Fruit fly (Drosophila melanogaster) whole organism, larva: ENCODE data around the gene CG5342.

Source experiments
- noc ChIP-seq: fragments of 200-800 bp; sonication (Bioruptor generic); optimal IDR thresholded peaks from 3 replicates; lab custom pipeline; 2019; ENCODE audit warnings: missing biosample characterization, mild to moderate bottlenecking, missing genetic modification characterization, moderate library complexity

Gene CG5342

DNA sequence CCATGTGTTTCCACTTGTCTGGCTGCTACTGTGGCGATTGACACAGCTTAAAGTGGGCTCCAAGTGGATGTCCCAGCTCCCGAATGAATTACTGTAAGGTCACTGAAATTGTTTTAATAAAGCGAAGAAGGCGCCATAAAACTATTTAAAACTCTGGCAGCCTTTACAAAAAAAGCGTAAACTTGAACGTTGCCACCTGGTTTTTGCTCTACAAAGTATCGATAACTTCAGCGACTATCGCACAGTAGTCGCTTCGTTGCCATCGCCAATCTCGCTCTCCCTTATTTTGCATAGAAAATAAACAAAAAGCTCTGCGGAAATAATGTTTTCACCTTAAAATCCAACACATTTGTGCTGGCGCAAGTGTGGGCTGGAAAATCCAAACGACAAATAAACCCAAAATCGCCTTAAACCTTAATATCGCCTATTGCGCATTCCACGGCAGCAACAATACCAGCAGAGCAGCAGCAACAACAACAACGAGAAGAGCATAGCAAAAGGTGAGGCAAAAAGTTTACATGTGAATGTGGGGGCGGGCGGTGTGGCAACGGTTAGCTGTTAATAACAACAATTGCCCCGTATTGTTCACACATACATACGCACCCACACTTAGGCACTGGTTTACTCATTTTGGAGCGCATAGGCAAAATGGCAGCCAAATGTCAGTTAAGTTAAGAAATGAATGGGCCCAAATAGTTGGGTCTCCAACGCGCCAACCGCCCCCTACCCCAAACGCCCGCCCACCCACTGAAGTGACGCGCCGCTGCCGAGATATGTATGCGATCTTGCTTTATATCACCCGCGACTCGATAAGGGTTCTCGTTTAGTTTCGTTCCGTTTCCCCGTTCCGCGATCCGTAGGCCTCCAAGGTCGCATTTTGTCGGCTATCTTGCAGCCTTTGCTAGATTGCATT lies 3.0 kb downstream of the CG5342 start, which contains the start of gene wkd:
TSS of gene wkd (plus strand) at position 237 of the 913 bp plus-strand sequence.
- TF ChIP-seq noc (tag; lab: Kevin White, UChicago): no peak

DNA sequence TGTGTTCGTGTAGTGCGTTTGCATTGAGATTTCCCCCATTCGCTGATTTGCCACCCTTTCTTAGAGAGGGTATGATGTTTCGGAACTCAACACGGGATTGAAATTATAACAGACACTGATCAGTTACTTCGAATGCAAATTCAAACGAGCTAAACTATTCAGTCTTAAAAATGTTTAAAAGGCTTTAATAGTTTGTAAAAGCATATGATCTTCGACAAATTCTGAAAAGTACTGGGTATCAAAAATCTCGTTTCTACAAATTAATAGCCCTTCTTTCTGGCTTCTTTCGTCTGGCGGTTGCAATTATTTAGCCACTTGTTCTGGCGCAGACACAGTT lies 3.6 kb downstream of the CG5342 start:
- peak; percentile 30 for TF ChIP-seq noc (tag; lab: Kevin White, UChicago)

DNA sequence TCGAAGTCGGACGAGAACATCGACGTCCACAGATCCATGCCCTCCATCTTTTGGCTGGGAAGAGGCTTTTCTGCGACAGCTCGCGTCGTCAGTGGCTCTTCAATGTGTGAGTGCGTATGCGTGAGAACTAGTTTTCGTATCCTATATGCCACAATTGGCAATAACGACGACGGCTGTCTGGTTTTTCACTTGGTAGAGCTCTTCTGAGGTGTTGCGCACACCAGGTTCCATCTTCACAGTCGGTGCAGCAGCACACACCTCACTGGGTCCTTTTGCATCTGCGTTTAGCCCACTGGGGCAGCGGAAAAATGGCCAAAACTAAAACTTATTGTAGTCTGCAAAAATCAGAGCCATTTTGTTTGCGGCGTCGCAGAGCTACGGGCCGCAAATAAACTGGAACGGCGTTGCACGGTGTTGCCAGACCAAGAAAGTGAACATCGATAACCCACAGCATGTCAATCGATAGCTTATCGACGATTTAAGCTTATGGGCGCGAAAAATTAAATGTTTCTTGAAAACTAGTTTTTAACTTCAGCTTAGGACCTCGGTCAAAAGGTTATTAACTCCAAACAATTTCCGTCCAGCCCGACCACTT lies 11.2 kb downstream of the CG5342 start, which contains the start of gene CG6791:
TSS of gene CG6791 (minus strand) at position 383 of the 595 bp plus-strand sequence.
- no peak for TF ChIP-seq noc (tag; lab: Kevin White, UChicago)

DNA sequence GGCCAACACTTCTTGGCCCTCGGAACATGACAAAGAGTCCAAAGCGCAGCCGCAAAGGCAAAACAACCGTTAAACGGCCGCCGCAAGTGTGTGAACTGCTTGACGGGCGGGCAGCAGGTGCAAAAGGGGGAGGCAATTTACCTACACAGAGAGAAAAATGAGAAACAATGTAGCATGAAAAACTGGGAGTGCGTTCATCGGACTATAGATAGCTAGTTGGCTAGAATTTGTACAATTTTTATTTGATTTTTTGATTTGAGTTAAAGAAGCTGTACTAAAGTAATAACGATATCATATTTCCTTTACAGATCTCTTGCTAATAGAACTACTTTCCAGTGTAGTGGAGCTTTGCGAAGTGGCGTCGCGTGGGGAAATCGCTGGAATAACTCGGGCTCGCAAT lies 16.9 kb downstream of the CG5342 start:
- TF ChIP-seq noc (tag; lab: Kevin White, UChicago): no peak

DNA sequence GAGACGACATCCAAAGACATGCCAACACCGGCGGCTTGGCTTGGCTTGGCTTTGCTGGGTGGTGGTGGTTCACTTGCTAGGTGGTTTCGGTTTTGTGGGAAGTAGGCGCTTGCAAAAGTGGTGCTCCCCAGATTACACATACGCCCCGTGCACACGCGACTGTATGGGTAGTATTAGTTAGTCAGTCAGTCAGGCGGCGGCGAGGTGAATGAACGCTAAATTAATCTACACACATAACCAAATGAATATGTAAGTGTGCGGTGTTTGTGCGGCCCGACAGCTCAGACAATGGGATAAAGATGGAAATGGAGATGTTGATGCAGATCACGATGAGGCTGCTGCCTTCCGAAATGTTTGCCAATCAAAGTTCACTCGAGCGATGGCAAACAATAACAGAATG lies 24.5 kb downstream of the CG5342 start:
- no peak for TF ChIP-seq noc (tag; lab: Kevin White, UChicago)

DNA sequence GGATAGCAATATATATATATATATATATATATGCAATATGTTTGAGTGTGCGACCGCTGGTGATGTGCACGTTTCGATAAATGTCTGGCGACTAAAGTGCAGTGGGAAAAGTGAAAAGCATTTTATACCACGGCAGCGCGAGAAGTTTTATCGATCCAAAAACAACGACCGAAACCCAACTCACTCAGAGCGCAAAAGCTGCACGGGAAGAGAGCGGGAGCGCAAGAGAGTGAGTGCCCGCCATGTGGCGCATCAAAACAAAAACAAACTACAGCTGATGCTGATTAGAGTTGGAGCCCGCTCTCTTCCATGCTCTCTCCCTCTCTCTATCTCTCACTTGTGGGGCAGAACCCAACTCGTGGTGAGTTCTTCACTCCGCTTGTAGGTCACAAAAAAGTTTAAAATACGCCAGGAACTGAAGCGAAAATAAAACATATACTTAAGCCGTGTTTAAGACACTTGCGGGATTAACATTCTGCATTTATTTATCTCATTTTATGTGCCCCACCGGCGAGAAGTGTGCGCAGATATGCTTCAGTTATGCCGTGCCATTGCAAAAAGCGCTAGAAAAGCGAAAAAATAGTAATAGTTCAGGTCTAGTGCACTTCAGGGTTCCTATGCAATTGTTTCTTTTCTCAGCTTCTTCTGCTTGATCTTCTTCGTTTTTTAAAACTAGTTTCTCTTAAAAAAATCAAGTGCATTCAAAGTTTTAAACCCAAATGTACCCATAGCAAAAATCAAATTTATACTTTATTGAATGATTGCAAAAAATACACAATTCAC lies 26.2 kb downstream of the CG5342 start:
- TF ChIP-seq noc (tag; lab: Kevin White, UChicago): no peak

DNA sequence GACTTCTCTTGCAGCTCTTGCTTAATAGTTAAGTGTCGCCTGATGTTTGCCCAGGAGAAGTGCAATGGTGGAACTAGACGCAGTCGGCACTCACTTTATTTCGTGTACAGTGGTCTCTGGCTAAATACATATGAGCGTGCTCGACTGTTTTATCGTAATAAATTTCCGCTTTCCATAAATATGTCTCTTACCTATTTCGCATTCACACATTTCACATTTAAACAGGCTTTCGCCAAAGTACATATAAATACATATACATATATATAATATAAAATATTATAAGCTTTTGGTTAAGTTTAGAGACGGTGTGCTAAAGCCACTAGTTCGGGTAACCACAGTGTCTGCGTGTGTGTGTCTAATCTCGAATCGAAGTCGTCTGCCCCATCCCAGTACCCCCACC lies 28.1 kb downstream of the CG5342 start:
- TF ChIP-seq noc (tag; lab: Kevin White, UChicago): no peak

DNA sequence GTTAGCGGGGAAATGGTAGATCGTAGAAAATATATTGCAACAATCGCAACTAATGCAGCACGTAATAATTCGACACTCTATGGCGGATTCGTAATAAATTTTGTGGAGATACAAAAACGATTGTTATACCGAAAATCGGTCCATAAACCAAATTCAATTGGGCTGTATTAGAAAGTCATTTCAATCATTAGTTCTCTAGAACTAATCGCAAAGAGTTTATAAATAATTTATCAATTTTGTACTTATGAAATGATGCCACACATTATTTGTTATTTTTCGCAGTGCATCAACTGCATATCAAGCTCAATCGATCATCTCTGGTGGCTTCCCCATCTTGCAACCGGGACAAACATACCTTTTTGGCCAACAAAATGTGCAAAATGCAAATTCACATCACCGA lies 33.8 kb downstream of the CG5342 start:
- no peak for TF ChIP-seq noc (tag; lab: Kevin White, UChicago)

DNA sequence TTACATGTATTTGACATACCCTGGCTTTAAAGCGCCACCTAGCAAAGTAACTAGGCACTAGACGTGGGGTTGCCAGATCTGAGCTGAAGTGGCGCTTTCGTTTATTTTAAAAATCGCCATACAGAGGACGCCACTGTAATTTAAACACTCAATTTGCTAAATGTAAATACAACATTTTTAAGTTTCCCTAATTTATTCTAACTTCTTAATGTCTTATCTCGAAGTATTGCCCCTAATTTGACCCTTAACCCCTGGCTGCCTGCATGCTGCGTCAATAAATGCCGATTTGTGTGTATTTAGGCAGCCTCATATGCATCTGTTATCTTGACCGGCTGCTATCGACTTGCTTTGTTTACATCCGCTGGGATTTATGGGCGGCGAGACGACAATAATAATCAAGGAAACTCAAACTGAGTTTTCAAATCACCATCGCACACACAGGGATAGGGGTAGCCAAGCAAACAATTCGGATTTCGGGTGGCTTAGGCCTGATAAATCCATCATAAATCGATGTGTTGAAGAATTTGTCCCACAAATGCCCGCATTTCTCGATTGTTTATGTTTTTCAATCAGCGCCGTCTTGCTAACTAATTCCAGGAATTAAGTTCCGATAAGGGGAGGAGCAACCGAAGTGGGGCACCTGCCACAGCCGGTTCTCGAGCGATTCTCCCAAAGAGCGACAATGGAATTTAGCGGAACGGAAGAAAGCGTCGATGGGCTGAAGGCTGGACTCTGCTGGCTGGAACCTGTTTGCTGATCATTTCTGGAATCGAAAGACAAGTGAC lies 34.8 kb downstream of the CG5342 start:
- TF ChIP-seq noc (tag; lab: Kevin White, UChicago): no peak

DNA sequence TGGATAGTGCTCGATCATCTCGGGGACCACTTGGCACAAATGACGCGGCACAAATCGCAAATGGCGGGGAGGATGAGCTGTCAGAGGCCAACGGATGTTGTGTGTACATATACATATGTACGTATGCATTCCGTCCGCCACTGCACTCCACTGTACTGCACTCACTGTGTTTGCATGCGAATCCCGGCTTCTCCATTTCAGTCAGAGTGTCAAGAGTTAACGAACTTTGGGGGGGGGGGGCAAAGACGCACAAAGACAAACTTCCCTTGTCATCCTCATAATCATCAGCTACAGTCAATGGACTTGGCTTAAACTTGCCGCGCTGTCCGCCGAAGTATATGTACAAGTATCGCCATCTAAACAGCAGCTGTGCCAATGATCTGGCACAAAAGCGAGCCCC lies 35.5 kb downstream of the CG5342 start:
- TF ChIP-seq noc (tag; lab: Kevin White, UChicago): no peak

DNA sequence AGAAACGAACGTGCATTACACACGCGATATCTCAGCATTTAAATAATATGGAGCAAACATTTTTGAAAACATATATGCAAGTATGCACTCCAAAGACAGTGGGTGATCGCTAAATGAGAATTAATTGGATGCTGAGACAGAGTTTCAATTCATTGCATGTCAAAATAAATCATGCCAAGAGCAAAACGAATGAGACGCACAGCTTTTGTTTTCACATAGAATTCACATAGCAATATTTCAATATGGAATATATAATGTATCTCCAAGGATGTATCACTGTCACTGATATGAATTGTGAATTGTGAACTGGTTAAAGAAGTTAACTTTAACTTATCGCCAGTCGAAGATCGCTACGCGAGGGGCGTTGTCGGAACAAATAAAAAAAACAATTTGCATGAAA lies 35.9 kb downstream of the CG5342 start:
- no peak for TF ChIP-seq noc (tag; lab: Kevin White, UChicago)

DNA sequence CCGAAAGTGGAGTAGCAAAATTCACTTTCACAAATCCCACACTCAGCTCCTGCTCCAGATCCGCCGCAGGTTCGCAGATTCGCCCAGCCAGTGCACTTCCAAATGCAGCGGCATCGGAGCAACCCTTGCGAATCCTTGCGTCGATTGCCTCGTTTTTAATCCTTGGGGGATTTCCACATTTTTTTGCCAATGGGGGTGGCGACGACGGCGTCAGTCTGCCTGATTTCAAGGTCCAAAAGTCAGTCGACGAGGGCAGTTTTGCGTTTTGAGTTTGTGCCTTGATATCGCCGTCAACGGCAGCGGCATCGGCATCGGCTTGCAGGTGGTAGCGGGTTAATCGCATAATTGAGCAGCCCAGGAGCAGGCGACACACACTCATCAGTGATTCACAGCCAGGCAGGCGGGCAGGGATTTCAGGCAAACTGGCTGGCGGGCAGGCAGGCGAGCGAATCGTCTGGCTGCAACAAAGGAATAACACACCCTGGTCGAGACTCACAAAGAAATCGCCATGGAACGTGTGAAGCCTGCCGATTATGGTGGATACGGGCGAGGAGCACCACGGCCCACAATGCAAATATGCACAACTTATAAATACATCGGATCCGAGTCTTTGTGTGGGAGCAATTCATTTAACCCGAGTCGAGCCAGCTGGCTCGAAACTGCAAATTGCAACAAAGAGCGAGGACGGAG lies 36.9 kb downstream of the CG5342 start:
- no peak for TF ChIP-seq noc (tag; lab: Kevin White, UChicago)

DNA sequence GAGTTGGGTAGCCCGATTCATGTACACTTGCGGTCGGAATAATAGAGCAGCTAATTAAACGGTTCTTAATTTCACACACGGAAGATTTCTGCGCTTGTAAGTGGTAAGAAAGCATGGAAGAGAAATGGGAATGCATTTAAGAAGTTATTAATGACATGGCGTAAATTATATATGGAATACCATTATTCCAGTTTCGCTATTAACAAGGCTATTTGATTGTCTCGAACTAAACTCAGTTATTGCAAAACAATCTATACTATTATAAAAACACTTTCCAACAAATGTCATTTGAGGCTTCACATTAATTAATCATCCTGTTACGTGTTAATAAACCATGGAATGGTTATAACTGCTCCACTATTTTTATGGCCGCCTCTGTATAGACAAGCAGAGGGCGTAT lies 37.6 kb downstream of the CG5342 start:
- no peak for TF ChIP-seq noc (tag; lab: Kevin White, UChicago)

DNA sequence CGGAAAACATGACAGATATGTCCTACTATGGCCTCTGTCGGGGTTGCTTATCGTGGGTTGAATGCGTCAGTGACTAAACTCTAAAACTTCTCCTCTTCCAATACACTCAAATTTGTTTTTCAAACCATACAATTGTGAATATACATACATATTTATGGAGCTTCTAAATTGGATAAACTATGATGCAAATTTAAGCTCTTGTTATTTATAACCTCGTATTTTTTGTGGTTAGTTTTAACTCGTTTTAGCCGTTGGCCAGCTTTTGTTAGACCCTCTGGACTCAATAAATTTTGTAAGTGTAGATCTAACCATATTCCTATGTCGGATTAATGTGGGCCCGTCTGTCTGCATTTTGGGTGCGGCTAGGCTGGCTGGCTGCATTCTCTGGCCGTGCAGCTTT lies 38.7 kb downstream of the CG5342 start:
- no peak for TF ChIP-seq noc (tag; lab: Kevin White, UChicago)

DNA sequence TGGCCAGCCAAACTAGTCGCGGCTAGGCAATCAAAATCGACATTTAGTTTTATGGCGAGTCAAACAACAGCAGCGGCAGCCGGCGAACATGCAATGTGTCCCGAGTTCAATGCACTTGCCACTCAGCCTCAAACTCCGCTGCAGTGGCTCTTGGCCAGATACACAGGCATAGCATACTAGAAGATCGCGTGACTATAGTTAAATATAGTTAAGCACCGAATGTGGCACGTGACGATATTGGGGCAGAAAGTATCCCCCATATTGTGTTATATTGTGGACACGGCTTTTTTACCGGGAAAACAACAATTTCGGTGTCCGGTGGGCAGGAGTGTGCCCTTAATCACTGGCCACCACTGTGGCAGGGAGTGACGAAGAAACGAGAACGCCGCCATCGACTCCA lies 39.2 kb downstream of the CG5342 start:
- TF ChIP-seq noc (tag; lab: Kevin White, UChicago): no peak
